2 worm cellular contexts compared by ENCODE assay signal in the genomic region with DNA sequence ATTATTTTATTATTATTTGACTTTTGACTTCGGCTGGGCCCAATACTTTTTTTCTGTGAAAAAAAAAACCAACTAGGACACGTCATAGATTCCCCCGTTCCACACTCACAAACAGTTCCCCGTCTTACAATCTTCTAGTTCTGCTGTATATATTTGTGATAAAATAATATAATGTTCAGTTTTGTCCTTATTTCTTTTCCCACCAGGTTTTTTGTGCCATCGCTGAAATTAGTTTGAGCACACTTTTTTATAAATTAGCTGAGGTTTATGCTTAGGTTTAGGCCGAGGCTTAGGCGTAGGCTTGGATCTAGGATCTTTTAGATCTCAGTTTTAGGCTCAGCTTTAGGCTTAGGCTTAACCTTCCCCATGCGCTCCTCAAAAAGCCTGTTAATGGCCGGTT.
TF ChIP-seq lines count a peak whose summit lies in the region.

No protein-coding gene starts in this region.

TF ChIP-seq in whole organism, L4 larva, 104 proteins besides CTCF, POLR2A, EP300 and RAD21:
- TF ChIP-seq spr-1 (tag; optimal IDR thresholded peaks at IDR 0.05; lab: Kevin White, UChicago) (no peak), unc-62 (GFP tag; optimal IDR thresholded peaks at IDR 0.05 in 1 of 2; lab: Kevin White, UChicago) (peak in 1 of 2 experiments; percentile 92), unc-62 (tag; optimal IDR thresholded peaks at IDR 0.05; lab: Kevin White, UChicago) (no peak), aha-1 (tag; lab: Kevin White, UChicago) (peak; percentile 35)
TF ChIP-seq in whole organism, L4 larva: peak in this region for 2.

TF ChIP-seq in whole organism, young adult, 124 proteins besides CTCF, POLR2A, EP300 and RAD21:
- TF ChIP-seq attf-3 (GFP tag; conservative IDR thresholded peaks at IDR 0.05; lab: Robert Waterston, UW) = no peak
- TF ChIP-seq fkh-3 (tag; optimal IDR thresholded peaks at IDR 0.05; lab: Kevin White, UChicago) = no peak
- TF ChIP-seq efl-1 (GFP tag; optimal IDR thresholded peaks at IDR 0.05; lab: Kevin White, UChicago) = no peak
- TF ChIP-seq nfyb-1 (GFP tag; IDR thresholded peaks at IDR 0.05; lab: Robert Waterston, UW) = 0 out of 2 replicates have a peak, but pooled peaks have one; percentile 18
- TF ChIP-seq tbx-9 (tag; optimal IDR thresholded peaks at IDR 0.05; lab: Kevin White, UChicago; ENCODE audit: borderline replicate concordance) = no peak
- no peak for TF ChIP-seq ztf-28 (GFP tag; IDR thresholded peaks at IDR 0.05; lab: Robert Waterston, UW)
- no peak for TF ChIP-seq tbp1 (GFP tag; optimal IDR thresholded peaks at IDR 0.05; lab: Kevin White, UChicago)
- TF ChIP-seq egl-44 (GFP tag; IDR thresholded peaks at IDR 0.05; lab: Robert Waterston, UW) = no peak
- no peak for TF ChIP-seq lir-1 (GFP tag; conservative IDR thresholded peaks at IDR 0.05; lab: Robert Waterston, UW)
- no peak for TF ChIP-seq ceh-79 (tag; optimal IDR thresholded peaks at IDR 0.05; lab: Kevin White, UChicago)
- no peak for TF ChIP-seq repo-1 (tag; optimal IDR thresholded peaks at IDR 0.05; lab: Kevin White, UChicago)
- no peak for TF ChIP-seq ceh-27 (GFP tag; optimal IDR thresholded peaks at IDR 0.05; lab: Kevin White, UChicago)
- 0 out of 2 replicates have a peak, but pooled peaks have one; percentile 36 for TF ChIP-seq ekl-4 (GFP tag; IDR thresholded peaks at IDR 0.05; lab: Robert Waterston, UW)
TF ChIP-seq in whole organism, young adult: peak in this region for 2.
